Worm (Caenorhabditis elegans) whole organism, early embryonic: ENCODE data around the gene srw-135.

Experiments used
- B0310.2 ChIP-seq: sonication (generic microtip); optimal IDR thresholded peaks from 2 replicates; lab custom pipeline; 2016; ENCODE audit warnings: mild to moderate bottlenecking, missing genetic modification characterization, missing compliant biosample characterization
- F13C5.2 ChIP-seq: sonication (generic microtip); optimal IDR thresholded peaks from 2 replicates; lab custom pipeline; 2017; ENCODE audit warnings: mild to moderate bottlenecking, missing genetic modification characterization, inconsistent platforms, missing compliant biosample characterization
- aly-1 ChIP-seq: sonication (generic microtip); optimal IDR thresholded peaks from 2 replicates; lab custom pipeline; 2016; ENCODE audit warnings: missing genetic modification characterization, missing compliant biosample characterization
- ama-1 ChIP-seq: fragments of 150-350 bp; optimal IDR thresholded peaks from 2 replicates; lab custom pipeline; 2014
- ceh-13 ChIP-seq: fragments of 200-800 bp; sonication (Bioruptor generic); optimal IDR thresholded peaks from 2 replicates; lab custom pipeline; 2018; ENCODE audit warnings: mild to moderate bottlenecking, missing genetic modification characterization, missing compliant biosample characterization
- ceh-36 ChIP-seq: sonication (generic microtip); optimal IDR thresholded peaks from 2 replicates; lab custom pipeline; 2016; ENCODE audit warnings: missing genetic modification characterization, inconsistent platforms, missing compliant biosample characterization
- ets-7 ChIP-seq: sonication (generic microtip); optimal IDR thresholded peaks from 2 replicates; lab custom pipeline; 2016; ENCODE audit warnings: missing genotype, missing genetic modification characterization, missing compliant biosample characterization
- flt-1 ChIP-seq: fragments of 200-800 bp; sonication (Bioruptor generic); IDR thresholded peaks from 2 replicates; pipeline ENCODE4 v1.3.6; 2022; ENCODE audit warnings: missing genetic modification characterization, missing compliant biosample characterization
- hmbx-1 ChIP-seq: sonication (generic microtip); optimal IDR thresholded peaks from 2 replicates; lab custom pipeline; 2016; ENCODE audit warnings: mild to moderate bottlenecking, missing genetic modification characterization, missing compliant biosample characterization
- hmg-4 ChIP-seq: fragments of 200-800 bp; sonication (Bioruptor generic); optimal IDR thresholded peaks from 2 replicates; lab custom pipeline; 2018; ENCODE audit warnings: mild to moderate bottlenecking, missing genetic modification characterization, missing compliant biosample characterization
- hnd-1 ChIP-seq: sonication (generic microtip); optimal IDR thresholded peaks from 2 replicates; lab custom pipeline; 2016; ENCODE audit warnings: missing genetic modification characterization, missing compliant biosample characterization
- pes-1 ChIP-seq: fragments of 200-800 bp; sonication (Bioruptor generic); IDR thresholded peaks from 2 replicates; pipeline ENCODE4 v1.3.6; 2022; ENCODE audit warnings: missing genetic modification reagents, missing genetic modification characterization, missing compliant biosample characterization
- scrt-1 ChIP-seq: fragments of 200-800 bp; sonication (Bioruptor generic); IDR thresholded peaks from 2 replicates; pipeline ENCODE4 v1.3.6; 2022; ENCODE audit warnings: missing genetic modification characterization, missing compliant biosample characterization
- sea-1 ChIP-seq: fragments of 200-800 bp; sonication (Bioruptor generic); conservative IDR thresholded peaks from 2 replicates; pipeline ENCODE4 v1.3.6; 2022; ENCODE audit warnings: missing genetic modification characterization, missing compliant biosample characterization
- tbx-11 ChIP-seq: fragments of 200-800 bp; sonication (Bioruptor generic); IDR thresholded peaks from 2 replicates; pipeline ENCODE4 v1.3.6; 2022; ENCODE audit warnings: missing genetic modification characterization, missing compliant biosample characterization
- tbx-37 ChIP-seq: fragments of 200-800 bp; sonication (Bioruptor generic); conservative IDR thresholded peaks from 2 replicates; pipeline ENCODE4 v1.3.6; 2022; ENCODE audit warnings: missing genetic modification reagents, missing genetic modification characterization, missing compliant biosample characterization
- tra-4 ChIP-seq: sonication (generic microtip); optimal IDR thresholded peaks from 2 replicates; lab custom pipeline; 2017; ENCODE audit warnings: missing genetic modification characterization, missing compliant biosample characterization

The srw-135 gene

DNA sequence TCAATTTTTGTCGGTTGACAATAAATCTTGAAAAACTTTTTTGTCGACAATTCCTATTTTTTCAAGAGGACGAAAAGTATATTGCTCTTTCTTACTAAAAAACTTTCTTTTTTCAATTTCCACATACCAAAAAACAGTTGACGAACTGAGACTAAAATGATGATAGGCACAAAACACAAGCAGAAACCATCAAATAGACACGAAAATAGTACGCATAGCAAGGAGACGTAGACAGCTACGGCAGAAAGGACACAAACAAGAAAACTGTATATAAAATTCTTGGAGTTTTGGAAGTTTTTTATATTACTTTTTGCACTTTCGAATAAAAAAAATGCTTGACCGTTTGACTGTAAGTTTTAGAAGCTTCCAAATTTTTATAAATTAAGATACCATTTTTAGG, 2.9 kb upstream of the srw-135 start, which contains the start of gene K12D9.1:
Gene K12D9.1 (plus strand): TSS at position 301 of the 400 bp plus-strand sequence.
- TF ChIP-seq tbx-37 (GFP tag; lab: Robert Waterston, UW) (no peak), hmg-4 (GFP tag; lab: Kevin White, UChicago) (no peak), hnd-1 (tag; lab: Kevin White, UChicago) (no peak), flt-1 (GFP tag; lab: Robert Waterston, UW) (no peak), aly-1 (tag; lab: Kevin White, UChicago) (no peak), pes-1 (GFP tag; lab: Robert Waterston, UW) (no peak), ama-1 (lab: Kevin White, UChicago) (no peak), ceh-13 (GFP tag; lab: Kevin White, UChicago) (no peak), F13C5.2 (no peak), hmbx-1 (tag; lab: Kevin White, UChicago) (no peak)

ce11 chrV:3010468-3010867, 826 bp downstream of the srw-135 start, which contains the start of gene srw-136:
Gene srw-136 (minus strand): TSS chrV:3010568.
- no peak for TF ChIP-seq ets-7
- no peak for TF ChIP-seq hnd-1 (tag; lab: Kevin White, UChicago)
- no peak for TF ChIP-seq flt-1 (GFP tag; lab: Robert Waterston, UW)

- no peak for TF ChIP-seq sea-1 (GFP tag; lab: Robert Waterston, UW)
- no peak for TF ChIP-seq tbx-37 (GFP tag; lab: Robert Waterston, UW)
- TF ChIP-seq tra-4 (tag; lab: Kevin White, UChicago): no peak
- TF ChIP-seq pes-1 (GFP tag; lab: Robert Waterston, UW): no peak
- TF ChIP-seq tbx-11: no peak
- TF ChIP-seq ceh-13 (GFP tag; lab: Kevin White, UChicago): no peak
- no peak for TF ChIP-seq flt-1 (GFP tag; lab: Robert Waterston, UW)
- TF ChIP-seq ama-1 (lab: Kevin White, UChicago): no peak
- no peak for TF ChIP-seq hmbx-1 (tag; lab: Kevin White, UChicago)
- TF ChIP-seq scrt-1 (GFP tag; lab: Robert Waterston, UW): no peak
- no peak for TF ChIP-seq F13C5.2
- TF ChIP-seq B0310.2: no peak
- no peak for TF ChIP-seq hmg-4 (GFP tag; lab: Kevin White, UChicago)
- no peak for TF ChIP-seq aly-1 (tag; lab: Kevin White, UChicago)
- no peak for TF ChIP-seq ceh-36
- no peak for TF ChIP-seq hnd-1 (tag; lab: Kevin White, UChicago)
- TF ChIP-seq ets-7: no peak
Measured at ce11 chrV:3005964-3006363, 5.3 kb downstream of the srw-135 start, which contains the start of gene srw-112. Gene srw-112 (minus strand): TSS chrV:3006064.

DNA sequence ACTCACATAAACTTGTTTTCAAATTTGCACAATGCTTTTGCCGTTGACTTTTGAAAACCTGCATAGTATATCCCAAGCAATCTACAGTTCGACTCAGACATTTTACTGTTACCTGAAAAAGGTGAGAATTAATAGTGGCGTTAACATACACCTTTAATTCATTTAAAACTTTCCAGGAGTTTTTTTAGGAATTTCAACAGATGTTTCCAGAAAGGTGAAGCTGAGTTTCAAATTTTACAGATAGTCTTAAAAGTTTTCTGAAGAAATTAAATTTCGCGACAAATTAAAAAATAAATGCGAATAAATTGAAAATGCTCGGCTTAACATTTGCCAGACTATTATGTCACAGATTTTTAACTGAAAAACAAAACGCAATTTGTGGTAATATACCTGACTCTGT, 11.6 kb downstream of the srw-135 start, which contains the start of gene srw-119:
Gene srw-119 (minus strand): TSS at position 101 of the 400 bp plus-strand sequence.
- TF ChIP-seq ama-1 (lab: Kevin White, UChicago) (no peak), ets-7 (no peak), scrt-1 (GFP tag; lab: Robert Waterston, UW) (no peak), sea-1 (GFP tag; lab: Robert Waterston, UW) (no peak), B0310.2 (no peak), flt-1 (GFP tag; lab: Robert Waterston, UW) (no peak), tbx-37 (GFP tag; lab: Robert Waterston, UW) (no peak)

DNA sequence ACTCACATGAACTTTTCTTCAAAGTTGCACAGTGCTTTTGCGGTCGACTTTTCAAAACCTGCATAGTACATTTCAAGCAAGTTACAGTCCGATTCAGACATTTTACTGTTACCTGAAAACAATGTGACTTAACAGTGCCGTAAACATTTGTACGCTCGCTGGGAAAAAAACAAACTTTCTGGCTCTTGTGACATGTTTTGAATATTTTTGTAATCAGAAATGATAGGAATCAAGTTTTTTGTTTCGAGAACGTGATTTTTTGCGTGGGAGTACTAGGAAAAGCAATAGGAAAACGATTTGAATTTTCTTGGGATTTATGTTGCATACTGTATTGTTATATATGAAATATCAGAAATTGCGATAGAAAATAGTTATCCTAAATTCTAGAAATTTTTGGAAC, 15.2 kb downstream of the srw-135 start, which contains the start of gene srw-120:
Gene srw-120 (minus strand): TSS at position 101 of the 400 bp plus-strand sequence.
- TF ChIP-seq hmg-4 (GFP tag; lab: Kevin White, UChicago): no peak
- no peak for TF ChIP-seq hnd-1 (tag; lab: Kevin White, UChicago)
- no peak for TF ChIP-seq tbx-11
- no peak for TF ChIP-seq hmbx-1 (tag; lab: Kevin White, UChicago)
- TF ChIP-seq scrt-1 (GFP tag; lab: Robert Waterston, UW): no peak
- TF ChIP-seq sea-1 (GFP tag; lab: Robert Waterston, UW): no peak
- no peak for TF ChIP-seq F13C5.2
- no peak for TF ChIP-seq ama-1 (lab: Kevin White, UChicago)
- TF ChIP-seq ets-7: no peak

- TF ChIP-seq hmg-4 (GFP tag; lab: Kevin White, UChicago) (no peak), ceh-13 (GFP tag; lab: Kevin White, UChicago) (no peak), pes-1 (GFP tag; lab: Robert Waterston, UW) (no peak), hnd-1 (tag; lab: Kevin White, UChicago) (no peak), tbx-11 (no peak), tbx-37 (GFP tag; lab: Robert Waterston, UW) (no peak), aly-1 (tag; lab: Kevin White, UChicago) (no peak), F13C5.2 (no peak), B0310.2 (no peak), tra-4 (tag; lab: Kevin White, UChicago) (no peak), hmbx-1 (tag; lab: Kevin White, UChicago) (no peak)
Measured at ce11 chrV:2993816-2994215, 17.5 kb downstream of the srw-135 start, which contains the start of gene srw-115. Gene srw-115 (minus strand): TSS chrV:2993916.

DNA sequence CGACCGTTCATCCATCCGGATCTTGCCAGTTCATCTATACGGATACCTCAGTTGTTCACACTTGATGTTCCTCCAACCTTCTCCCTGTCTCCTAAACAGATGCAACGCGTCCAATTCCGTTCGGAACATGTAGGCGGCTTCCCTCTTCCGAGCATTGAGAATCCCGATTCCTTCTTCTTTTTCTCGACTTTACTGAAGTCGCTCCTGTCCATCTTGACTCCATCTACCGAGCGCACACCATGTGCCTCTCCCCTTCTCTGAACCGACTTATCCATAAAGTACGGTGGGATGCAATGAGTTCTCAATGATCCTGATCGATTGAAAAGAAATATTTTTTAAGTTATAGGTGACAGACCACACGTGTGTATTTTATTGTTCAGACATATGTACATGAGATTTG, 19.2 kb downstream of the srw-135 start:
- TF ChIP-seq ceh-36 (no peak), hnd-1 (tag; lab: Kevin White, UChicago) (no peak), sea-1 (GFP tag; lab: Robert Waterston, UW) (no peak), tra-4 (tag; lab: Kevin White, UChicago) (no peak), hmg-4 (GFP tag; lab: Kevin White, UChicago) (no peak), aly-1 (tag; lab: Kevin White, UChicago) (no peak)

- TF ChIP-seq tra-4 (tag; lab: Kevin White, UChicago): no peak
- no peak for TF ChIP-seq F13C5.2
- TF ChIP-seq ceh-36: no peak
- TF ChIP-seq sea-1 (GFP tag; lab: Robert Waterston, UW): no peak
- no peak for TF ChIP-seq ama-1 (lab: Kevin White, UChicago)
- TF ChIP-seq B0310.2: no peak
Measured at ce11 chrV:2991485-2991884, 19.8 kb downstream of the srw-135 start, which contains the start of gene srw-121. Gene srw-121 (minus strand): TSS chrV:2991585.
